Worm (Caenorhabditis elegans) whole organism, late embryonic: Measurements from ENCODE around the gene F36H1.3.

ENCODE experiments used
- ceh-14 ChIP-seq: sonication (generic microtip); optimal IDR thresholded peaks from 2 replicates; lab custom pipeline; 2016; ENCODE audit warnings: missing genotype, missing genetic modification characterization, missing compliant biosample characterization
- eyg-1 ChIP-seq: sonication (generic microtip); optimal IDR thresholded peaks from 2 replicates; lab custom pipeline; 2016; ENCODE audit warnings: missing genotype, missing genetic modification characterization, missing compliant biosample characterization
- fkh-10 ChIP-seq: fragments of 150-350 bp; optimal IDR thresholded peaks from 2 replicates; lab custom pipeline; 2014; ENCODE audit warnings: missing biosample characterization, missing genetic modification reagents, missing genetic modification characterization
- sox-4 ChIP-seq: sonication (generic microtip); optimal IDR thresholded peaks from 2 replicates; lab custom pipeline; 2017; ENCODE audit warnings: mild to moderate bottlenecking, missing genetic modification characterization, inconsistent platforms, missing compliant biosample characterization
- unc-86 ChIP-seq: sonication (generic microtip); optimal IDR thresholded peaks from 2 replicates; lab custom pipeline; 2016; ENCODE audit warnings: missing genetic modification characterization, missing compliant biosample characterization

DNA sequence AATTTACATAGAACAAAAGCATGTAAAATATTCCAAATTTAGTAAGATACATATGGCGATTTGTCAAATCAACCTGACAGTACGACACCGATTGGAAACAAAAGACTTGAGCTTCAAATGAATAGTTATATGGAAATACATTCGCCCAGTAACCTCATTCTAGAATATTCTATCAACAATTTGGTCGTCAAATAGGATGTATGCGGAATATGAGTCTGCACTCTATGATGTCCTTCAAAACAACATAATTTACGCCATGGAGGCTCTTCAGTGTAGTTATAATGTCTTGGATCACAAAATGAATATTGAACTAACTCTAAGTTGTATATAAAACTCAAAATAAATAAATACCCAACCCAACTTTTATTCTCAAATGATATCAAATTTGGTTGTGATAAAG, 23.3 kb upstream of the F36H1.3 start:
- TF ChIP-seq eyg-1 (tag; lab: Kevin White, UChicago) (no peak), unc-86 (tag; lab: Kevin White, UChicago) (no peak), sox-4 (no peak), ceh-14 (tag; lab: Kevin White, UChicago) (no peak), fkh-10 (no peak)
